Worm (Caenorhabditis elegans) whole organism, late embryonic: ENCODE measurements around the gene Y49F6B.9.

Experiments used
- T23F11.4 ChIP-seq: fragments of 200-800 bp; sonication (Bioruptor generic); optimal IDR thresholded peaks from 2 replicates; lab custom pipeline; 2018; ENCODE audit warnings: mild to moderate bottlenecking, missing genetic modification characterization, missing compliant biosample characterization
- ahr-1 ChIP-seq: sonication (generic microtip); optimal IDR thresholded peaks from 2 replicates; lab custom pipeline; 2016; ENCODE audit warnings: missing genetic modification characterization, missing compliant biosample characterization
- ama-1 ChIP-seq: fragments of 150-350 bp; optimal IDR thresholded peaks from 2 replicates; lab custom pipeline; 2014
- ceh-31 ChIP-seq: sonication (generic microtip); optimal IDR thresholded peaks from 2 replicates; lab custom pipeline; 2016; ENCODE audit warnings: missing genetic modification characterization, missing compliant biosample characterization
- ets-4 ChIP-seq: sonication (generic microtip); optimal IDR thresholded peaks from 2 replicates; lab custom pipeline; 2016; ENCODE audit warnings: missing genetic modification characterization, missing compliant biosample characterization
- eyg-1 ChIP-seq: sonication (generic microtip); optimal IDR thresholded peaks from 2 replicates; lab custom pipeline; 2016; ENCODE audit warnings: missing genotype, missing genetic modification characterization, missing compliant biosample characterization
- fkh-10 ChIP-seq: fragments of 150-350 bp; optimal IDR thresholded peaks from 2 replicates; lab custom pipeline; 2014; ENCODE audit warnings: missing biosample characterization, missing genetic modification reagents, missing genetic modification characterization
- fkh-6 ChIP-seq: sonication (generic microtip); optimal IDR thresholded peaks from 2 replicates; lab custom pipeline; 2016; ENCODE audit warnings: missing genetic modification characterization, missing compliant biosample characterization
- nhr-11 ChIP-seq: fragments of 150-350 bp; optimal IDR thresholded peaks from 2 replicates; lab custom pipeline; 2014; ENCODE audit warnings: missing biosample characterization, missing genetic modification characterization
- odd-2 ChIP-seq: sonication (generic microtip); optimal IDR thresholded peaks from 2 replicates; lab custom pipeline; 2017; ENCODE audit warnings: antibody characterized with exemption, mild to moderate bottlenecking, missing genetic modification characterization, missing compliant biosample characterization
- pqm-1 ChIP-seq: sonication (generic microtip); optimal IDR thresholded peaks from 2 replicates; lab custom pipeline; 2016; ENCODE audit warnings: missing genetic modification characterization, missing compliant biosample characterization
- ref-2 ChIP-seq: sonication (generic microtip); optimal IDR thresholded peaks from 2 replicates; lab custom pipeline; 2016; ENCODE audit warnings: missing genetic modification characterization, missing compliant biosample characterization
- rnt-1 ChIP-seq: sonication (generic microtip); optimal IDR thresholded peaks from 2 replicates; lab custom pipeline; 2016; ENCODE audit warnings: missing genetic modification characterization, missing compliant biosample characterization
- tbx-2 ChIP-seq: sonication (generic microtip); optimal IDR thresholded peaks from 2 replicates; lab custom pipeline; 2016; ENCODE audit warnings: missing genetic modification characterization, missing compliant biosample characterization

DNA sequence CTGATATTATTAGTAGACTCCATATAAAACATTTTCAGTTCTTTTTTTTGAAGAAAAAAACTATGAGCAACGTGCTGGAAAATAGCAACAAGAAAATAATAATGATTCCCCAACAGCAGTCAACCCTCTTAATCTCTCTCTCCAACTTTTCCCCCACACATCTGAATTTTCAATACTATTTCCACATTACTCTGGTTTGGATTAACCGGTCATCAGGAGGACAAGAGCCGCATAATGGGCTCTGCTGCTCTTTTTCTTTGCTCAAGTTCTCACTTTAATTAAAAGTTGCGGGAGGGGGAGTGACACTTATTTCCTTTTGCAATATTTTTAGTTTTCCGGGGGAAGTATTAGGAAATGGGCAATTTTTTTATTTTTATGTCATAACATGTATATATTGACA lies 28.3 kb upstream of the Y49F6B.9 start:
- TF ChIP-seq ama-1 = no peak
- TF ChIP-seq eyg-1 (tag; lab: Kevin White, UChicago) = no peak
- TF ChIP-seq fkh-6 = no peak
- no peak for TF ChIP-seq ref-2 (tag; lab: Kevin White, UChicago)
- TF ChIP-seq pqm-1 (tag; lab: Kevin White, UChicago) = no peak
- no peak for TF ChIP-seq ets-4 (tag; lab: Kevin White, UChicago)
- TF ChIP-seq tbx-2 (tag; lab: Kevin White, UChicago) = no peak
- no peak for TF ChIP-seq ahr-1 (tag; lab: Kevin White, UChicago)
- no peak for TF ChIP-seq fkh-10 (GFP tag; lab: Kevin White, UChicago)
- TF ChIP-seq rnt-1 (tag; lab: Kevin White, UChicago) = no peak
- no peak for TF ChIP-seq odd-2 (tag; lab: Kevin White, UChicago)
- no peak for TF ChIP-seq nhr-11 (tag; lab: Kevin White, UChicago)
- TF ChIP-seq ceh-31 = no peak
- TF ChIP-seq T23F11.4 (GFP tag; lab: Kevin White, UChicago) = no peak
